Fruit fly (Drosophila melanogaster) whole organism, pupa: ENCODE results near the gene CG32373.
A peak's percentile ranks its signal among the peaks of the same experiment; 100 is the strongest.

ENCODE experiments used
- CG10348 ChIP-seq: fragments of 200-800 bp; sonication (Bioruptor generic); IDR thresholded peaks from 2 replicates; pipeline ENCODE4 v1.3.6; 2022; ENCODE audit warnings: missing biosample characterization, missing genetic modification characterization
- CG12605 ChIP-seq: fragments of 200-800 bp; sonication (Bioruptor generic); IDR thresholded peaks from 2 replicates; pipeline ENCODE4 v1.3.6; 2022; ENCODE audit warnings: missing biosample characterization, missing genetic modification characterization
- CG13204 ChIP-seq: fragments of 200-800 bp; sonication (Bioruptor generic); optimal IDR thresholded peaks from 2 replicates; lab custom pipeline; 2018; ENCODE audit warnings: missing biosample characterization, mild to moderate bottlenecking, missing genetic modification characterization, moderate library complexity
- CG14655 ChIP-seq: fragments of 200-800 bp; sonication (Bioruptor generic); optimal IDR thresholded peaks from 3 replicates; lab custom pipeline; 2017; ENCODE audit warnings: mild to moderate bottlenecking, missing biosample characterization, missing genetic modification reagents, missing genetic modification characterization
- CG15710 ChIP-seq: fragments of 200-800 bp; sonication (Bioruptor generic); optimal IDR thresholded peaks from 2 replicates; lab custom pipeline; 2018; ENCODE audit warnings: missing biosample characterization, mild to moderate bottlenecking, missing genetic modification characterization, moderate library complexity
- CG17806 ChIP-seq: fragments of 200-800 bp; sonication (Bioruptor generic); optimal IDR thresholded peaks from 2 replicates; lab custom pipeline; 2018; ENCODE audit warnings: missing biosample characterization, mild to moderate bottlenecking, missing genetic modification characterization, moderate library complexity
- CG32121 ChIP-seq: fragments of 200-800 bp; sonication (Bioruptor generic); IDR thresholded peaks from 2 replicates; pipeline ENCODE4 v1.3.6; 2022; ENCODE audit warnings: missing biosample characterization, missing genetic modification characterization
- CG34367 ChIP-seq: fragments of 200-800 bp; sonication (Bioruptor generic); optimal IDR thresholded peaks from 2 replicates; lab custom pipeline; 2018; ENCODE audit warnings: missing biosample characterization, mild to moderate bottlenecking, missing genetic modification characterization
- CG4496 ChIP-seq: fragments of 200-800 bp; sonication (Bioruptor generic); IDR thresholded peaks from 3 replicates; pipeline ENCODE4 v1.3.6; 2022; ENCODE audit warnings: missing biosample characterization, missing genetic modification characterization
- CG8159 ChIP-seq: fragments of 200-800 bp; sonication (Bioruptor generic); optimal IDR thresholded peaks from 3 replicates; lab custom pipeline; 2018; ENCODE audit warnings: missing biosample characterization, mild to moderate bottlenecking, missing genetic modification characterization, moderate library complexity
- CG8301 ChIP-seq: fragments of 200-800 bp; sonication (Bioruptor generic); optimal IDR thresholded peaks from 2 replicates; lab custom pipeline; 2018; ENCODE audit warnings: missing biosample characterization, mild to moderate bottlenecking, missing genetic modification characterization
- CG9948 ChIP-seq: fragments of 200-800 bp; sonication (Bioruptor generic); optimal IDR thresholded peaks from 2 replicates; lab custom pipeline; 2018; ENCODE audit warnings: missing biosample characterization, mild to moderate bottlenecking, missing genetic modification characterization, moderate library complexity
- D1 ChIP-seq: fragments of 200-800 bp; sonication (Bioruptor generic); optimal IDR thresholded peaks from 2 replicates; lab custom pipeline; 2018; ENCODE audit warnings: missing biosample characterization, mild to moderate bottlenecking, missing genetic modification characterization, moderate library complexity
- EcR ChIP-seq: fragments of 200-800 bp; sonication (Bioruptor generic); optimal IDR thresholded peaks from 3 replicates; lab custom pipeline; 2019; ENCODE audit warnings: missing biosample characterization, missing genetic modification characterization, mild to moderate bottlenecking, moderate library complexity, missing genetic modification reagents
- Ets98B ChIP-seq: fragments of 200-800 bp; sonication (Bioruptor generic); IDR thresholded peaks from 2 replicates; pipeline ENCODE4 v1.3.6; 2022; ENCODE audit warnings: missing biosample characterization, missing genetic modification characterization
- Pif1A ChIP-seq: fragments of 200-800 bp; sonication (Bioruptor generic); optimal IDR thresholded peaks from 3 replicates; lab custom pipeline; 2016; ENCODE audit warnings: missing biosample characterization, missing genetic modification characterization
- Snoo ChIP-seq: fragments of 200-800 bp; sonication (Bioruptor generic); optimal IDR thresholded peaks from 3 replicates; lab custom pipeline; 2017; ENCODE audit warnings: missing biosample characterization, mild to moderate bottlenecking, missing genetic modification characterization, inconsistent platforms
- fd96Ca ChIP-seq: fragments of 200-800 bp; sonication (Bioruptor generic); IDR thresholded peaks from 3 replicates; pipeline ENCODE4 v1.3.6; 2022; ENCODE audit warnings: missing biosample characterization, missing genetic modification characterization
- gl ChIP-seq: fragments of 200-800 bp; sonication (Bioruptor generic); optimal IDR thresholded peaks from 2 replicates; lab custom pipeline; 2018; ENCODE audit warnings: missing biosample characterization, mild to moderate bottlenecking, missing genetic modification characterization
- rn ChIP-seq: fragments of 200-800 bp; sonication (Bioruptor generic); IDR thresholded peaks from 2 replicates; pipeline ENCODE4 v1.3.6; 2022; ENCODE audit warnings: missing biosample characterization, missing genetic modification characterization

Gene CG32373

dm6 chr3L:7732141-7732748 is 81.9 kb downstream of the CG32373 start, which contains the start of gene CG8492:
Gene CG8492, minus strand, starts transcription at chr3L:7732191.
- TF ChIP-seq CG15710 (tag; lab: Kevin White, UChicago) (no peak), D1 (tag; lab: Kevin White, UChicago) (no peak), Pif1A (GFP tag; lab: Kevin White, UChicago) (no peak)
- TF ChIP-seq, all 21 proteins: peak for 0

DNA sequence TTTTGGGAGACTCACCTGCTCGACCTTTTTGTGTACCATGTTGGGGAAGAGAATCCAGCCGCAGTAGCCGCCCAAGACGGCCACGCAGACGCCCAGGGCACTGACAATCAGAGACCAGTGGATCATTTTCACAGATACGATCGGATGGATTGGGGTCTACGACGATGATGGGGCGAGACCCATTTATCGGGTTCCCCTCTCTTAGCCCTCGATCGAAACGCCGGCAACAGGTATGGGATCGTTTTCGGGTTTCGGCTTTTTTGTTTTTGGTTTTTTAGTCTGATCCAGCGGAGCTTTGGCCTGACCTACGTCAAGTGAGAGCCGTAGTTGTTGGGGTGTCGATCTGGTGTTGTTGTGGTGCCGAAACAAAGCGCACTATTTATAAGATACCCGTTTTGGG is 91.6 kb downstream of the CG32373 start:
- TF ChIP-seq CG17806 (tag; lab: Kevin White, UChicago) (no peak), Snoo (tag; lab: Kevin White, UChicago) (no peak), fd96Ca (GFP tag; lab: Robert Waterston, UW) (no peak), CG12605 (GFP tag; lab: Robert Waterston, UW) (no peak), CG4496 (no peak), Pif1A (GFP tag; lab: Kevin White, UChicago) (no peak), EcR (GFP tag; lab: Kevin White, UChicago) (no peak), CG14655 (no peak), Ets98B (GFP tag; lab: Robert Waterston, UW) (no peak), CG13204 (no peak), rn (GFP tag; lab: Robert Waterston, UW) (no peak)

DNA sequence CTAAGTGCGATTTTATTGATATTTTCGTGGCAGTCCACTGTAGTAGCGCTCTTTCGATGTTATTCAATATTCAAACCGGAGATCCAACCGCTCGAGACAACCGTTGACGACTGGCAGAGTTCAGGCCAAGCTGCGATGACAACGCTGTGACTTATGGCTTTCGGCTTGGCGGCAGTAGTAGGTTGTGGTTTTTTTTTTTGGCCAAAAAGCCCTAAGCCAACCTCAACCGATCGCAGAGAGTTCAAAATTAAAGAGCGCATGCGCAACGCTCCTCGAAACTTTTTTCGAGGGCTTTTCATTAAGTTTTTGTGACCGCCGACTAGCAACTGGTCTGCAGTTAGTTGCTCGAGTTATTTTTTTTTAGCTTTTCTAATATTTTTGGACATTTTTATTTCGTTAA is 92.6 kb downstream of the CG32373 start, which contains the start of gene Snmp2:
Snmp2 (minus strand) TSS at position 101 of the 400 bp plus-strand sequence.
- TF ChIP-seq rn (GFP tag; lab: Robert Waterston, UW) (no peak), fd96Ca (GFP tag; lab: Robert Waterston, UW) (no peak), EcR (GFP tag; lab: Kevin White, UChicago) (no peak), CG17806 (tag; lab: Kevin White, UChicago) (no peak), CG8159 (tag; lab: Kevin White, UChicago) (no peak), CG14655 (no peak), CG8301 (tag; lab: Kevin White, UChicago) (no peak), gl (tag; lab: Kevin White, UChicago) (no peak), CG10348 (GFP tag; lab: Robert Waterston, UW) (no peak), CG32121 (GFP tag; lab: Robert Waterston, UW) (no peak), CG13204 (no peak), Ets98B (GFP tag; lab: Robert Waterston, UW) (no peak), CG9948 (tag; lab: Kevin White, UChicago) (no peak), Snoo (tag; lab: Kevin White, UChicago) (no peak), Pif1A (GFP tag; lab: Kevin White, UChicago) (no peak), CG15710 (tag; lab: Kevin White, UChicago) (no peak), CG34367 (tag; lab: Kevin White, UChicago) (no peak), D1 (tag; lab: Kevin White, UChicago) (no peak), CG4496 (no peak)

DNA sequence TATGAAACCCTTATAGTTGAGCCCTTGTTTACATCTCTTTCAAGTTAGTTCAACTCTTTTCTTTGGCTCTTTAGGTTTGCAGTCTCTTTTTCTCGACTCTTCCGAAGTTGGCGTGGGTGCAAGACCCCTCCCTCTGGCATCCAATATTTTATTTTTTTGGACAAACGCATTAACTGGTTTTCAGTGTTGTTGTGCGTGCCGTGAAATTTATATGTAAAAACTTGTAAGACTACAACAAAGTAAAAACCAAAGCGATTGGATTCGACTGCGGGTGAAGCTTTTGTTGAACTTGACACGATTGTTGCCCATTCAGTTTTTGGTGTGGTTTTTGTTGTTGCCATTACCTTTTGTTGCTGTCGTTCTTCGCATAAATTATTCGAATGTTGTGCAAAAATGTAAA is 93.4 kb downstream of the CG32373 start:
- TF ChIP-seq CG8159 (tag; lab: Kevin White, UChicago) = no peak
- TF ChIP-seq EcR (GFP tag; lab: Kevin White, UChicago) = peak; percentile 29

DNA sequence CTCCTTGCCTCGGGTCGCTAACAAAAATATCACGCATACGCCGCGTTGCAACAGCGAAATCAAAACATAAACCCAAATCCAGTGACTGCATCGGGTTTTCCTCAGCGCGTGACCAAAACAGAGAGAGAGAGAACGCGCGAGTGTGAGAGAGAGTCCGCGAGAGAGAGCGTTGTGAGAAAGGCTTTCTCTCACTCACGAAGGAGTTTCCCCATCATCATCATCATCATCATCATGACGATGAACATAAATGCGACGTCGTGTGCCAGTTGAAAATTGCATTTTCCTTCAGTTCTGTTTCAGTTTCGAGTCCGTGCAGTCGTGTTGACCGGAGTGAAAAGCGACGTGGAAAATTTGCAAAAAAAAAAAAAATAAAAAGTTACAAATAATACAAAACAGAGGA is 96.7 kb downstream of the CG32373 start, which contains the start of gene CG13685:
CG13685 (plus strand) TSS at position 301 of the 400 bp plus-strand sequence.
- no peak for TF ChIP-seq CG8301 (tag; lab: Kevin White, UChicago)
- no peak for TF ChIP-seq CG12605 (GFP tag; lab: Robert Waterston, UW)
- peak; percentile 46; the same call in 1 of the 3 replicates for TF ChIP-seq CG4496

DNA sequence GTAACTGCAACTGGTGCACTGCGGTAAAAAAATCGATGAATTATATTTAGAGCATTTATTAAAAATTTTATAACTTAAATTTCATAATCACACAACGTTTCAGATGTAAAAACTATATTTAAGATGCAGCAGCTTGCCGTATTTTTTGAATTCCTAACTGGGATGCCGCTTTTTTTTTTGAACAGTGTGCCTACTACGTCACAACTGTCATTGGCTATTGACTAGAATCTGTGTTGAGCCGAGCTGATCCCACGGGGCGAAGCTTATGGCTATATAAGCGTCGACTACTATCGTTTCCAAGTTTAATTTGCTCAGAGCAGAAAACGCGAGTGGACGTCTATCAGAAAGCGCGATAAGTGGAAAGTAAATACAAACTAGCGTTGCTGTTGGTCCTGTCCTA is 103.8 kb downstream of the CG32373 start, which contains the start of gene CG7409:
CG7409 (plus strand) TSS at position 301 of the 400 bp plus-strand sequence.
- TF ChIP-seq CG34367 (tag; lab: Kevin White, UChicago) (no peak), gl (tag; lab: Kevin White, UChicago) (no peak), rn (GFP tag; lab: Robert Waterston, UW) (no peak), CG14655 (no peak), CG8159 (tag; lab: Kevin White, UChicago) (no peak), D1 (tag; lab: Kevin White, UChicago) (no peak), CG15710 (tag; lab: Kevin White, UChicago) (no peak), CG13204 (no peak), CG8301 (tag; lab: Kevin White, UChicago) (no peak), CG9948 (tag; lab: Kevin White, UChicago) (no peak), EcR (GFP tag; lab: Kevin White, UChicago) (no peak), CG17806 (tag; lab: Kevin White, UChicago) (no peak), Pif1A (GFP tag; lab: Kevin White, UChicago) (no peak), CG12605 (GFP tag; lab: Robert Waterston, UW) (no peak)
